Fruit fly (Drosophila melanogaster) whole organism, wandering third instar larva: Measurements from ENCODE around the gene CG9733.
A peak's percentile ranks its signal among the peaks of the same experiment; 100 is the strongest.

Source experiments
- Abd-B ChIP-seq: fragments of >200 bp; optimal IDR thresholded peaks from 2 replicates; lab custom pipeline; 2017; ENCODE audit warnings: missing biosample characterization, missing genetic modification characterization
- CG32264 ChIP-seq: fragments of 200-800 bp; sonication (Bioruptor generic); optimal IDR thresholded peaks from 2 replicates; lab custom pipeline; 2016; ENCODE audit warnings: missing biosample characterization, missing genetic modification characterization
- CG9705 ChIP-seq: fragments of 200-800 bp; sonication (Bioruptor generic); optimal IDR thresholded peaks from 2 replicates; lab custom pipeline; 2018; ENCODE audit warnings: missing biosample characterization, mild to moderate bottlenecking, missing genetic modification characterization
- CrebA ChIP-seq: fragments of 200-800 bp; sonication (Bioruptor generic); optimal IDR thresholded peaks from 2 replicates; lab custom pipeline; 2016; ENCODE audit warnings: missing biosample characterization, mild to moderate bottlenecking, missing genetic modification characterization, borderline replicate concordance
- Dfd ChIP-seq: fragments of >200 bp; optimal IDR thresholded peaks from 2 replicates; lab custom pipeline; 2017; ENCODE audit warnings: missing biosample characterization, missing genetic modification characterization
- Dif ChIP-seq: fragments of 200-275, 200-300 bp; sonication (Bioruptor generic); optimal IDR thresholded peaks from 2 replicates; lab custom pipeline; 2018; ENCODE audit warnings: missing biosample characterization, missing genetic modification characterization; ENCODE audit not compliant: partially characterized antibody
- GATAd ChIP-seq: sonication (Bioruptor generic); optimal IDR thresholded peaks from 2 replicates; lab custom pipeline; 2016; ENCODE audit warnings: missing biosample characterization, missing genetic modification characterization
- HLH106 ChIP-seq: fragments of 200-800 bp; optimal IDR thresholded peaks from 3 replicates; lab custom pipeline; 2019; ENCODE audit warnings: missing biosample characterization, mild to moderate bottlenecking, missing genetic modification characterization, moderate library complexity
- Hnf4 ChIP-seq: fragments of 200-800 bp; sonication (Bioruptor generic); optimal IDR thresholded peaks from 2 replicates; lab custom pipeline; 2016; ENCODE audit warnings: missing biosample characterization, mild to moderate bottlenecking, missing genetic modification characterization
- Hr78 ChIP-seq: fragments of >200 bp; optimal IDR thresholded peaks from 2 replicates; lab custom pipeline; 2017; ENCODE audit warnings: missing biosample characterization, missing genetic modification characterization
- Hr83 ChIP-seq: fragments of 200-300 bp; sonication (Bioruptor generic); optimal IDR thresholded peaks from 2 replicates; lab custom pipeline; 2016; ENCODE audit warnings: missing biosample characterization, mild to moderate bottlenecking, missing genetic modification characterization, moderate library complexity; ENCODE audit not compliant: poor library complexity, severe bottlenecking
- Jra ChIP-seq: sonication (Bioruptor generic); optimal IDR thresholded peaks from 2 replicates; lab custom pipeline; 2016; ENCODE audit warnings: missing biosample characterization, missing genetic modification characterization
- Mio ChIP-seq: sonication (Bioruptor generic); optimal IDR thresholded peaks from 2 replicates; lab custom pipeline; 2016; ENCODE audit warnings: missing biosample characterization, missing genetic modification characterization
- Myc ChIP-seq: fragments of >200 bp; optimal IDR thresholded peaks from 2 replicates; lab custom pipeline; 2017
- N ChIP-seq: fragments of >200 bp; optimal IDR thresholded peaks from 2 replicates; lab custom pipeline; 2018; ENCODE audit warnings: missing biosample characterization, missing external identifiers, missing genetic modification characterization
- OdsH ChIP-seq: fragments of 200-800 bp; sonication (Bioruptor generic); optimal IDR thresholded peaks from 2 replicates; lab custom pipeline; 2016; ENCODE audit warnings: missing biosample characterization, mild to moderate bottlenecking, missing genetic modification characterization
- Rel ChIP-seq, 2 experiments: fragments of 200-800 bp; sonication (Bioruptor generic) in 1 of 2; optimal IDR thresholded peaks; 2 replicates in 1 of 2; 3 replicates in 1 of 2; lab custom pipeline; 2016 to 2019; ENCODE audit warnings: mild to moderate bottlenecking in 2 of 2, missing biosample characterization in 2 of 2, missing genetic modification characterization in 2 of 2, moderate library complexity in 1 of 2
- Sp1 ChIP-seq: fragments of 200-800 bp; sonication (Bioruptor generic); optimal IDR thresholded peaks from 3 replicates; lab custom pipeline; 2019; ENCODE audit warnings: missing biosample characterization, mild to moderate bottlenecking, missing genetic modification characterization, moderate library complexity
- Vsx2 ChIP-seq: fragments of 200-300, 225-300 bp; sonication (Bioruptor generic); optimal IDR thresholded peaks from 2 replicates; lab custom pipeline; 2018; ENCODE audit warnings: missing biosample characterization, missing genetic modification characterization; ENCODE audit not compliant: partially characterized antibody
- br ChIP-seq: fragments of 200-800 bp; sonication (Bioruptor generic); optimal IDR thresholded peaks from 2 replicates; lab custom pipeline; 2016; ENCODE audit warnings: missing biosample characterization, missing genetic modification characterization
- brk ChIP-seq: fragments of 200-800 bp; sonication (Bioruptor generic); optimal IDR thresholded peaks from 2 replicates; lab custom pipeline; 2016; ENCODE audit warnings: missing biosample characterization, mild to moderate bottlenecking, missing genetic modification characterization
- dl ChIP-seq, 2 experiments: fragments of 175-275, 200-275 bp in 1 of 2; fragments of 200-275 bp in 1 of 2; sonication (Bioruptor generic); optimal IDR thresholded peaks; lab custom pipeline; 2018; ENCODE audit warnings: mild to moderate bottlenecking in 2 of 2, missing biosample characterization in 2 of 2, missing genetic modification characterization in 2 of 2, moderate library complexity in 2 of 2; ENCODE audit not compliant: partially characterized antibody in 2 of 2, insufficient read depth in 1 of 2
- dmrt93B ChIP-seq: fragments of 200-800 bp; sonication (Bioruptor generic); optimal IDR thresholded peaks from 2 replicates; lab custom pipeline; 2018; ENCODE audit warnings: missing biosample characterization, mild to moderate bottlenecking, missing genetic modification characterization
- dsf ChIP-seq: sonication (Bioruptor generic); optimal IDR thresholded peaks from 2 replicates; lab custom pipeline; 2016; ENCODE audit warnings: missing biosample characterization, missing genetic modification characterization, borderline replicate concordance
- ey ChIP-seq: fragments of 200-800 bp; sonication (Bioruptor generic); optimal IDR thresholded peaks from 2 replicates; lab custom pipeline; 2016; ENCODE audit warnings: missing biosample characterization, missing genetic modification characterization
- foxo ChIP-seq, 2 experiments: fragments of 200-800 bp; sonication (Bioruptor generic); optimal IDR thresholded peaks; 2 replicates in 1 of 2; 3 replicates in 1 of 2; lab custom pipeline; 2016 to 2017; ENCODE audit warnings: missing biosample characterization in 2 of 2, missing genetic modification characterization in 2 of 2
- fru ChIP-seq: fragments of 200-800 bp; sonication (Bioruptor generic); optimal IDR thresholded peaks from 3 replicates; lab custom pipeline; 2016; ENCODE audit warnings: missing biosample characterization, mild to moderate bottlenecking, missing genetic modification characterization
- h ChIP-seq: fragments of 200-800 bp; sonication (Bioruptor generic); optimal IDR thresholded peaks from 3 replicates; lab custom pipeline; 2016; ENCODE audit warnings: missing biosample characterization, mild to moderate bottlenecking, missing genetic modification characterization
- jim ChIP-seq: fragments of 175-275, 200-325 bp; sonication (Bioruptor generic); optimal IDR thresholded peaks from 2 replicates; lab custom pipeline; 2016; ENCODE audit warnings: missing biosample characterization, mild to moderate bottlenecking, missing genetic modification characterization
- lola ChIP-seq: fragments of >200 bp; optimal IDR thresholded peaks from 2 replicates; lab custom pipeline; 2017; ENCODE audit warnings: missing biosample characterization, missing genetic modification characterization
- pan ChIP-seq: fragments of >200 bp; optimal IDR thresholded peaks from 2 replicates; lab custom pipeline; 2017
- psq ChIP-seq: fragments of 200-800 bp; sonication (Bioruptor generic); optimal IDR thresholded peaks from 3 replicates; lab custom pipeline; 2017; ENCODE audit warnings: missing biosample characterization, mild to moderate bottlenecking, missing genetic modification characterization, moderate library complexity
- rgr ChIP-seq: fragments of 200-800 bp; sonication (Bioruptor generic); optimal IDR thresholded peaks from 3 replicates; lab custom pipeline; 2016; ENCODE audit warnings: missing biosample characterization, mild to moderate bottlenecking, missing genetic modification characterization
- sage ChIP-seq: fragments of 200-800 bp; sonication (Bioruptor generic); optimal IDR thresholded peaks from 2 replicates; lab custom pipeline; 2016; ENCODE audit warnings: missing biosample characterization, mild to moderate bottlenecking, missing genetic modification characterization
- sv ChIP-seq: fragments of 200-800 bp; sonication (Bioruptor generic); optimal IDR thresholded peaks from 3 replicates; lab custom pipeline; 2016; ENCODE audit warnings: missing biosample characterization, missing genetic modification characterization
- tai ChIP-seq: sonication (Bioruptor generic); optimal IDR thresholded peaks from 2 replicates; lab custom pipeline; 2016; ENCODE audit warnings: missing biosample characterization, missing genetic modification characterization
- usp ChIP-seq: fragments of >200 bp; optimal IDR thresholded peaks from 2 replicates; lab custom pipeline; 2017; ENCODE audit warnings: missing biosample characterization, missing genetic modification characterization
- woc ChIP-seq: sonication (Bioruptor generic); optimal IDR thresholded peaks from 2 replicates; lab custom pipeline; 2016; ENCODE audit warnings: missing biosample characterization, mild to moderate bottlenecking, missing genetic modification characterization

CG9733 gene

dm6 chr3R:30257588-30257987, 11.1 kb upstream of the CG9733 start:
- TF ChIP-seq dsf (GFP tag; lab: Kevin White, UChicago), result peak; percentile 23
- TF ChIP-seq Hr78 (GFP tag; lab: Kevin White, UChicago), result no peak
- peak; percentile 82 for TF ChIP-seq brk (GFP tag; lab: Kevin White, UChicago)
- no peak for TF ChIP-seq pan
- peak; percentile 79 for TF ChIP-seq Jra
- TF ChIP-seq N, result no peak
- TF ChIP-seq rgr (GFP tag; lab: Kevin White, UChicago), result peak; percentile 91
- no peak for TF ChIP-seq tai (GFP tag; lab: Kevin White, UChicago)
- TF ChIP-seq Mio (GFP tag; lab: Kevin White, UChicago), result no peak
- TF ChIP-seq woc (GFP tag; lab: Kevin White, UChicago), result peak; percentile 83
- peak; percentile 88 for TF ChIP-seq Hnf4
- peak; percentile 63 for TF ChIP-seq dmrt93B (GFP tag; lab: Kevin White, UChicago)
- TF ChIP-seq Dif (GFP tag; lab: Kevin White, UChicago), result no peak
- peak; percentile 89 for TF ChIP-seq psq (GFP tag; lab: Kevin White, UChicago)
- no peak for TF ChIP-seq jim (GFP tag; lab: Kevin White, UChicago)
- TF ChIP-seq GATAd (GFP tag; lab: Kevin White, UChicago), result no peak
- no peak for TF ChIP-seq Hr83 (GFP tag; lab: Kevin White, UChicago)
- TF ChIP-seq Dfd (GFP tag; lab: Kevin White, UChicago), result no peak
- TF ChIP-seq Vsx2 (GFP tag; lab: Kevin White, UChicago), result no peak
- peak in 1 of 2 experiments; percentile 92 for TF ChIP-seq foxo (GFP tag; optimal IDR thresholded peaks at IDR 0.05; lab: Kevin White, UChicago)
- peak; percentile 74 for TF ChIP-seq CrebA (GFP tag; lab: Kevin White, UChicago)
- TF ChIP-seq ey (GFP tag; lab: Kevin White, UChicago), result peak; percentile 86
- peak; percentile 70 for TF ChIP-seq Rel (GFP tag; optimal IDR thresholded peaks at IDR 0.05; lab: Kevin White, UChicago)
- peak; percentile 49 for TF ChIP-seq Rel (tag; optimal IDR thresholded peaks at IDR 0.05; lab: Kevin White, UChicago)
- no peak for TF ChIP-seq usp (GFP tag; lab: Kevin White, UChicago)
- TF ChIP-seq sv (GFP tag; lab: Kevin White, UChicago), result no peak
- TF ChIP-seq br (GFP tag; lab: Kevin White, UChicago), result peak; percentile 87
- TF ChIP-seq Myc (lab: Kevin White, UChicago), result no peak
- peak; percentile 96 for TF ChIP-seq h
- no peak for TF ChIP-seq dl (GFP tag; optimal IDR thresholded peaks at IDR 0.05; lab: Kevin White, UChicago; ENCODE audit: insufficient read depth in 1 of 2, partially characterized antibody in 2 of 2)
- TF ChIP-seq CG9705 (GFP tag; lab: Kevin White, UChicago), result no peak
- peak; percentile 78 for TF ChIP-seq sage
- peak; percentile 94 for TF ChIP-seq HLH106
- peak; percentile 93 for TF ChIP-seq OdsH
- TF ChIP-seq fru (GFP tag; lab: Kevin White, UChicago), result peak; percentile 96
- peak; percentile 86 for TF ChIP-seq Sp1 (GFP tag; lab: Kevin White, UChicago)
- TF ChIP-seq Abd-B (GFP tag; lab: Kevin White, UChicago), result no peak
- TF ChIP-seq lola, result no peak
- TF ChIP-seq CG32264, result no peak

- no peak for TF ChIP-seq N
- peak in 1 of 2 experiments; percentile 39 for TF ChIP-seq foxo (GFP tag; optimal IDR thresholded peaks at IDR 0.05; lab: Kevin White, UChicago)
- no peak for TF ChIP-seq usp (GFP tag; lab: Kevin White, UChicago)
- peak; percentile 29 for TF ChIP-seq OdsH
- TF ChIP-seq Vsx2 (GFP tag; lab: Kevin White, UChicago), result no peak
- no peak for TF ChIP-seq jim (GFP tag; lab: Kevin White, UChicago)
- no peak for TF ChIP-seq tai (GFP tag; lab: Kevin White, UChicago)
- peak; percentile 21 for TF ChIP-seq fru (GFP tag; lab: Kevin White, UChicago)
- TF ChIP-seq h, result peak; percentile 71
- no peak for TF ChIP-seq Hr78 (GFP tag; lab: Kevin White, UChicago)
- TF ChIP-seq GATAd (GFP tag; lab: Kevin White, UChicago), result no peak
- TF ChIP-seq HLH106, result peak; percentile 66
- peak; percentile 43 for TF ChIP-seq rgr (GFP tag; lab: Kevin White, UChicago)
- peak; percentile 59 for TF ChIP-seq Sp1 (GFP tag; lab: Kevin White, UChicago)
- no peak for TF ChIP-seq CG32264
- TF ChIP-seq dmrt93B (GFP tag; lab: Kevin White, UChicago), result peak; percentile 26
- TF ChIP-seq br (GFP tag; lab: Kevin White, UChicago), result peak; percentile 14
Measured at dm6 chr3R:30256233-30256632, 9.7 kb upstream of the CG9733 start.
